Fruit fly (Drosophila melanogaster): Measurements from ENCODE around the gene CG14963.
A peak's percentile ranks its signal among the peaks of the same experiment; 100 is the strongest.

CG14963 gene

dm6 chr3L:3148125-3149059 is 24.0 kb downstream of the CG14963 start, which contains the start of the genes Usp5 and BtbVII (continued):
- TF ChIP-seq CG7372 (GFP tag; IDR thresholded peaks at IDR 0.05) (no peak), inv (GFP tag; IDR thresholded peaks at IDR 0.05; ENCODE audit: partially characterized antibody) (peak; percentile 94), CG2678 (tag; optimal IDR thresholded peaks at IDR 0.05) (peak; percentile 39), bab2 (GFP tag; optimal IDR thresholded peaks at IDR 0.05) (peak; percentile 56), CG4328 (GFP tag; optimal IDR thresholded peaks at IDR 0.05) (peak; percentile 29), NC2α (GFP tag; optimal IDR thresholded peaks at IDR 0.05) (no peak), CG11504 (tag; optimal IDR thresholded peaks at IDR 0.05) (no peak), Bgb (GFP tag; IDR thresholded peaks at IDR 0.05; ENCODE audit: partially characterized antibody) (peak; percentile 91), CG2712 (tag; optimal IDR thresholded peaks at IDR 0.05) (peak; percentile 46), CG8290 (GFP tag; optimal IDR thresholded peaks at IDR 0.05) (peak; percentile 82), CG8290 (tag; optimal IDR thresholded peaks at IDR 0.05) (peak in 1 of 2 experiments; percentile 80), CG10462 (GFP tag; optimal IDR thresholded peaks at IDR 0.05) (peak; percentile 46), Nf-YA (GFP tag; IDR thresholded peaks at IDR 0.05) (no peak), ase (GFP tag; IDR thresholded peaks at IDR 0.05) (no peak; the same call in 2 of the 3 replicates), CG9727 (GFP tag; optimal IDR thresholded peaks at IDR 0.05) (peak; percentile 65), cato (GFP tag; optimal IDR thresholded peaks at IDR 0.05; ENCODE audit: borderline replicate concordance) (peak; percentile 27), BEAF-32 (GFP tag; optimal IDR thresholded peaks at IDR 0.05) (peak; percentile 95), PHDP (tag; optimal IDR thresholded peaks at IDR 0.05) (peak; percentile 64), wdn (GFP tag; IDR thresholded peaks at IDR 0.05) (0 out of 2 replicates have a peak, but pooled peaks have one; percentile 16), hth (optimal IDR thresholded peaks at IDR 0.05) (no peak), az2 (GFP tag; optimal IDR thresholded peaks at IDR 0.05) (peak; percentile 64), grn (GFP tag; optimal IDR thresholded peaks at IDR 0.05) (no peak), CG4854 (GFP tag; optimal IDR thresholded peaks at IDR 0.05) (peak; percentile 1), MBD-R2 (GFP tag; IDR thresholded peaks at IDR 0.05) (peak; percentile 83), CG1792 (GFP tag; optimal IDR thresholded peaks at IDR 0.05) (peak; percentile 33), Fer3 (tag; optimal IDR thresholded peaks at IDR 0.05) (peak; percentile 50), Ets97D (GFP tag; optimal IDR thresholded peaks at IDR 0.05) (peak; percentile 78), CG5180 (GFP tag; optimal IDR thresholded peaks at IDR 0.05) (peak; percentile 24), CG11723 (GFP tag; optimal IDR thresholded peaks at IDR 0.05) (no peak), CG14860 (GFP tag; IDR thresholded peaks at IDR 0.05; ENCODE audit: partially characterized antibody) (peak; percentile 94), ewg (GFP tag; optimal IDR thresholded peaks at IDR 0.05) (peak; percentile 46), Hr39 (optimal IDR thresholded peaks at IDR 0.05) (no peak), CG16815 (GFP tag; optimal IDR thresholded peaks at IDR 0.05) (peak; percentile 17), sd (tag; optimal IDR thresholded peaks at IDR 0.05) (peak; percentile 18), CG34376 (GFP tag; optimal IDR thresholded peaks at IDR 0.05) (peak; percentile 81), Meics (GFP tag; optimal IDR thresholded peaks at IDR 0.05) (peak; percentile 23), gsb (GFP tag; IDR thresholded peaks at IDR 0.05) (no peak), CG10959 (GFP tag; IDR thresholded peaks at IDR 0.05) (no peak; the same call in 1 of the 2 replicates), Jarid2 (GFP tag; optimal IDR thresholded peaks at IDR 0.05) (no peak), ash1 (GFP tag; optimal IDR thresholded peaks at IDR 0.05) (no peak), Bteb2 (GFP tag; optimal IDR thresholded peaks at IDR 0.05) (peak; percentile 57), fu2 (GFP tag; optimal IDR thresholded peaks at IDR 0.05) (peak; percentile 28), CG6272 (GFP tag; IDR thresholded peaks at IDR 0.05) (peak; percentile 42; the same call in 1 of the 2 replicates), CG33213 (GFP tag; optimal IDR thresholded peaks at IDR 0.05) (peak; percentile 37), CG17612 (GFP tag; IDR thresholded peaks at IDR 0.05) (no peak), h (optimal IDR thresholded peaks at IDR 0.05) (no peak), sqz (GFP tag; optimal IDR thresholded peaks at IDR 0.05) (peak; percentile 53), pan (optimal IDR thresholded peaks at IDR 0.05) (no peak), pan (GFP tag; optimal IDR thresholded peaks at IDR 0.05 in 1 of 2, IDR thresholded peaks at IDR 0.05 in 1 of 2) (peak in 1 of 2 experiments; percentile 50), CG9215 (GFP tag; IDR thresholded peaks at IDR 0.05) (peak; percentile 39; the same call in 1 of the 2 replicates)
